Worm (Caenorhabditis elegans) whole organism, mixed stage, embryonic: Measurements from ENCODE around the gene nspd-2.
"Not testable (repeated sequence)": the region's sequence is repeated elsewhere in the genome, so short reads cannot be mapped to it uniquely, and the experiment has no call there.

Source experiments
- M03D4.4 ChIP-seq: sonication (generic microtip); optimal IDR thresholded peaks from 2 replicates; lab custom pipeline; 2017; ENCODE audit warnings: mild to moderate bottlenecking, missing genetic modification characterization, missing compliant biosample characterization
- bed-3 ChIP-seq: fragments of 200-800 bp; sonication (Bioruptor generic); optimal IDR thresholded peaks from 3 replicates; lab custom pipeline; 2018; ENCODE audit warnings: mild to moderate bottlenecking, missing genetic modification characterization, moderate library complexity, missing compliant biosample characterization
- blmp-1 ChIP-seq: fragments of 150-350 bp; optimal IDR thresholded peaks from 2 replicates; lab custom pipeline; 2014; ENCODE audit warnings: missing biosample characterization, missing genetic modification characterization
- ceh-39 ChIP-seq: fragments of 150-350 bp; optimal IDR thresholded peaks from 2 replicates; lab custom pipeline; 2014; ENCODE audit warnings: missing biosample characterization, missing genetic modification characterization
- ceh-83 ChIP-seq: fragments of 200-800 bp; sonication (Bioruptor generic); optimal IDR thresholded peaks from 2 replicates; lab custom pipeline; 2018; ENCODE audit warnings: mild to moderate bottlenecking, missing genetic modification characterization, missing compliant biosample characterization
- ces-1 ChIP-seq: fragments of 150-350 bp; optimal IDR thresholded peaks from 2 replicates; lab custom pipeline; 2014; ENCODE audit warnings: missing biosample characterization, missing genetic modification reagents, missing genetic modification characterization
- cnd-1 ChIP-seq: fragments of 200-800 bp; sonication (Bioruptor generic); optimal IDR thresholded peaks from 2 replicates; lab custom pipeline; 2018; ENCODE audit warnings: mild to moderate bottlenecking, missing genetic modification characterization, missing compliant biosample characterization
- drap-1 ChIP-seq: fragments of 200-800 bp; sonication (Bioruptor generic); optimal IDR thresholded peaks from 3 replicates; lab custom pipeline; 2018; ENCODE audit warnings: mild to moderate bottlenecking, missing genetic modification characterization, missing compliant biosample characterization
- elt-1 ChIP-seq: sonication (generic microtip); optimal IDR thresholded peaks from 2 replicates; lab custom pipeline; 2017; ENCODE audit warnings: missing genetic modification characterization, mild to moderate bottlenecking, missing compliant biosample characterization, antibody characterized with exemption, moderate library complexity, borderline replicate concordance; ENCODE audit not compliant: insufficient read depth
- elt-3 ChIP-seq: fragments of 150-350 bp; optimal IDR thresholded peaks from 2 replicates; lab custom pipeline; 2014; ENCODE audit warnings: missing biosample characterization, missing genetic modification characterization
- flh-1 ChIP-seq: fragments of 200-800 bp; sonication (Bioruptor generic); optimal IDR thresholded peaks from 2 replicates; lab custom pipeline; 2018; ENCODE audit warnings: mild to moderate bottlenecking, missing genetic modification characterization, moderate library complexity, missing compliant biosample characterization
- ham-2 ChIP-seq: fragments of 200-800 bp; sonication (Bioruptor generic); optimal IDR thresholded peaks from 2 replicates; lab custom pipeline; 2018; ENCODE audit warnings: mild to moderate bottlenecking, missing genetic modification characterization, missing compliant biosample characterization
- lin-13 ChIP-seq: fragments of 150-350 bp; optimal IDR thresholded peaks from 2 replicates; lab custom pipeline; 2014; ENCODE audit warnings: missing biosample characterization, missing genetic modification characterization
- lin-32 ChIP-seq: fragments of 200-800 bp; sonication (Bioruptor generic); optimal IDR thresholded peaks from 2 replicates; lab custom pipeline; 2018; ENCODE audit warnings: mild to moderate bottlenecking, missing genetic modification characterization, missing compliant biosample characterization
- lsy-2 ChIP-seq: fragments of 150-350 bp; optimal IDR thresholded peaks from 2 replicates; lab custom pipeline; 2014; ENCODE audit warnings: missing biosample characterization, missing genetic modification characterization
- mab-5 ChIP-seq: fragments of 150-350 bp; optimal IDR thresholded peaks from 2 replicates; lab custom pipeline; 2014; ENCODE audit warnings: missing biosample characterization, missing genetic modification characterization
- mep-1 ChIP-seq: fragments of 150-350 bp; optimal IDR thresholded peaks from 2 replicates; lab custom pipeline; 2017; ENCODE audit warnings: missing biosample characterization, missing genetic modification reagents, missing genetic modification characterization, inconsistent platforms
- mls-2 ChIP-seq: sonication (generic microtip); optimal IDR thresholded peaks from 2 replicates; lab custom pipeline; 2016; ENCODE audit warnings: mild to moderate bottlenecking, missing genetic modification characterization, moderate library complexity, missing compliant biosample characterization
- nhr-12 ChIP-seq: fragments of 150-350 bp; optimal IDR thresholded peaks from 2 replicates; lab custom pipeline; 2014; ENCODE audit warnings: missing biosample characterization, missing genetic modification characterization
- nhr-2 ChIP-seq: fragments of 150-350 bp; optimal IDR thresholded peaks from 2 replicates; lab custom pipeline; 2014; ENCODE audit warnings: missing biosample characterization, missing genetic modification characterization
- nhr-237 ChIP-seq: fragments of 150-350 bp; optimal IDR thresholded peaks from 2 replicates; lab custom pipeline; 2014; ENCODE audit warnings: missing biosample characterization, missing genetic modification characterization
- nhr-28 ChIP-seq: fragments of 150-350 bp; optimal IDR thresholded peaks from 2 replicates; lab custom pipeline; 2014; ENCODE audit warnings: missing biosample characterization, missing genetic modification characterization
- nhr-76 ChIP-seq: sonication (generic microtip); optimal IDR thresholded peaks from 2 replicates; lab custom pipeline; 2017; ENCODE audit warnings: missing biosample characterization, missing genetic modification characterization
- pha-4 ChIP-seq: fragments of 150-350 bp; optimal IDR thresholded peaks from 2 replicates; lab custom pipeline; 2018; ENCODE audit warnings: missing biosample characterization, missing genetic modification reagents, missing genetic modification characterization
- sem-2 ChIP-seq: fragments of 200-800 bp; sonication (Bioruptor generic); optimal IDR thresholded peaks from 2 replicates; lab custom pipeline; 2018; ENCODE audit warnings: mild to moderate bottlenecking, missing genetic modification characterization, missing compliant biosample characterization
- snpc-4 ChIP-seq: fragments of 150-350 bp; optimal IDR thresholded peaks from 2 replicates; lab custom pipeline; 2014; ENCODE audit warnings: missing biosample characterization, missing genetic modification characterization
- sptf-1 ChIP-seq: sonication (generic microtip); optimal IDR thresholded peaks from 2 replicates; lab custom pipeline; 2017; ENCODE audit warnings: mild to moderate bottlenecking, missing genetic modification characterization, moderate library complexity, missing compliant biosample characterization
- unc-120 ChIP-seq: sonication (generic microtip); optimal IDR thresholded peaks from 2 replicates; lab custom pipeline; 2017; ENCODE audit warnings: missing genetic modification characterization, missing compliant biosample characterization; ENCODE audit not compliant: poor library complexity, severe bottlenecking
- unc-62 ChIP-seq: fragments of 150-350 bp; optimal IDR thresholded peaks from 2 replicates; lab custom pipeline; 2014; ENCODE audit warnings: missing biosample characterization, missing genetic modification reagents, missing genetic modification characterization
- zip-8 ChIP-seq: fragments of 150-350 bp; optimal IDR thresholded peaks from 2 replicates; lab custom pipeline; 2014; ENCODE audit warnings: missing biosample characterization, missing genetic modification characterization
- ztf-11 ChIP-seq: fragments of 150-350 bp; optimal IDR thresholded peaks from 2 replicates; lab custom pipeline; 2014; ENCODE audit warnings: missing biosample characterization, missing genetic modification characterization

The nspd-2 gene

ce11 chrIV:9832586-9832985 lies 11.3 kb upstream of the nspd-2 start, which contains the start of gene kin-21:
kin-21 (plus strand) TSS chrIV:9832886.
- TF ChIP-seq snpc-4 (tag; lab: Kevin White, UChicago) (no peak), mep-1 (no peak), ceh-83 (GFP tag; lab: Kevin White, UChicago) (no peak), lin-32 (GFP tag; lab: Kevin White, UChicago) (no peak), pha-4 (no peak), M03D4.4 (no peak), flh-1 (GFP tag; lab: Kevin White, UChicago) (no peak), sptf-1 (no peak), ztf-11 (tag; lab: Kevin White, UChicago) (no peak), nhr-237 (tag; lab: Kevin White, UChicago) (no peak), ham-2 (GFP tag; lab: Kevin White, UChicago) (no peak), mab-5 (tag; lab: Kevin White, UChicago) (no peak), drap-1 (no peak), mls-2 (tag; lab: Kevin White, UChicago) (no peak), nhr-2 (tag; lab: Kevin White, UChicago) (no peak)

- TF ChIP-seq nhr-28 (tag; lab: Kevin White, UChicago) (no peak), ham-2 (GFP tag; lab: Kevin White, UChicago) (no peak), nhr-237 (tag; lab: Kevin White, UChicago) (no peak), unc-120 (tag; lab: Kevin White, UChicago) (no peak), cnd-1 (tag; lab: Kevin White, UChicago) (no peak), mls-2 (tag; lab: Kevin White, UChicago) (no peak), sem-2 (GFP tag; lab: Kevin White, UChicago) (no peak), nhr-12 (tag; lab: Kevin White, UChicago) (no peak), ztf-11 (tag; lab: Kevin White, UChicago) (no peak), elt-3 (tag; lab: Kevin White, UChicago) (no peak), bed-3 (GFP tag; lab: Kevin White, UChicago) (no peak)
Measured at ce11 chrIV:9833337-9833736, 10.5 kb upstream of the nspd-2 start.

ce11 chrIV:9836317-9836716 lies 7.5 kb upstream of the nspd-2 start, which contains the start of gene msp-81:
msp-81 (minus strand) TSS chrIV:9836417.
- no peak for TF ChIP-seq unc-62 (GFP tag; lab: Kevin White, UChicago)
- TF ChIP-seq lin-32 (GFP tag; lab: Kevin White, UChicago): no peak
- no peak for TF ChIP-seq bed-3 (GFP tag; lab: Kevin White, UChicago)
- no peak for TF ChIP-seq nhr-237 (tag; lab: Kevin White, UChicago)
- TF ChIP-seq elt-1: no peak
- TF ChIP-seq nhr-76: no peak
- TF ChIP-seq mab-5 (tag; lab: Kevin White, UChicago): no peak
- no peak for TF ChIP-seq mep-1
- TF ChIP-seq ceh-39 (tag; lab: Kevin White, UChicago): no peak
- no peak for TF ChIP-seq nhr-2 (tag; lab: Kevin White, UChicago)
- no peak for TF ChIP-seq lsy-2 (tag; lab: Kevin White, UChicago)
- no peak for TF ChIP-seq zip-8
- no peak for TF ChIP-seq lin-13
- no peak for TF ChIP-seq M03D4.4
- no peak for TF ChIP-seq pha-4
- TF ChIP-seq mls-2 (tag; lab: Kevin White, UChicago): no peak
- TF ChIP-seq ham-2 (GFP tag; lab: Kevin White, UChicago): no peak
- TF ChIP-seq, all 35 proteins: peak for 0

- TF ChIP-seq nhr-76; mep-1; unc-62 (GFP tag; lab: Kevin White, UChicago): not testable (repeated sequence)
Measured at ce11 chrIV:9837349-9837748, 6.5 kb upstream of the nspd-2 start, which contains the start of gene msp-10. msp-10 (plus strand) TSS chrIV:9837649.

- no peak for TF ChIP-seq blmp-1
- no peak for TF ChIP-seq ces-1 (GFP tag; lab: Kevin White, UChicago)
- TF ChIP-seq mab-5 (tag; lab: Kevin White, UChicago): no peak
- no peak for TF ChIP-seq nhr-76
- no peak for TF ChIP-seq lsy-2 (tag; lab: Kevin White, UChicago)
- no peak for TF ChIP-seq unc-120 (tag; lab: Kevin White, UChicago)
- TF ChIP-seq mls-2 (tag; lab: Kevin White, UChicago): no peak
- TF ChIP-seq zip-8: no peak
- TF ChIP-seq nhr-12 (tag; lab: Kevin White, UChicago): no peak
- TF ChIP-seq pha-4: no peak
- no peak for TF ChIP-seq nhr-2 (tag; lab: Kevin White, UChicago)
- TF ChIP-seq mep-1: no peak
- TF ChIP-seq ztf-11 (tag; lab: Kevin White, UChicago): no peak
- TF ChIP-seq lin-13: no peak
- TF ChIP-seq bed-3 (GFP tag; lab: Kevin White, UChicago): no peak
Measured at ce11 chrIV:9840984-9841590, 2.8 kb upstream of the nspd-2 start, which contains the start of the genes kin-24 and msp-56. kin-24 (minus strand) TSS chrIV:9841084. msp-56 (plus strand) TSS chrIV:9841540.
